Worm (Caenorhabditis elegans) whole organism, late embryonic: ENCODE results near the gene mrp-3.
A peak's percentile ranks its signal among the peaks of the same experiment; 100 is the strongest.

Experiments used
- F13H6.1 ChIP-seq: sonication (generic microtip); optimal IDR thresholded peaks from 2 replicates; lab custom pipeline; 2016; ENCODE audit warnings: missing genetic modification characterization, missing compliant biosample characterization
- K02D7.2 ChIP-seq: sonication (generic microtip); optimal IDR thresholded peaks from 2 replicates; lab custom pipeline; 2017; ENCODE audit warnings: mild to moderate bottlenecking, missing genetic modification characterization, missing compliant biosample characterization
- T23F11.4 ChIP-seq: fragments of 200-800 bp; sonication (Bioruptor generic); optimal IDR thresholded peaks from 2 replicates; lab custom pipeline; 2018; ENCODE audit warnings: mild to moderate bottlenecking, missing genetic modification characterization, missing compliant biosample characterization
- Y22D7AL.16 ChIP-seq: sonication (generic microtip); optimal IDR thresholded peaks from 2 replicates; lab custom pipeline; 2016; ENCODE audit warnings: missing genetic modification characterization, missing compliant biosample characterization
- ceh-14 ChIP-seq: sonication (generic microtip); optimal IDR thresholded peaks from 2 replicates; lab custom pipeline; 2016; ENCODE audit warnings: missing genotype, missing genetic modification characterization, missing compliant biosample characterization
- ceh-19 ChIP-seq: fragments of 200-800 bp; sonication (Bioruptor generic); optimal IDR thresholded peaks from 2 replicates; lab custom pipeline; 2018; ENCODE audit warnings: mild to moderate bottlenecking, missing genetic modification characterization, missing compliant biosample characterization
- ceh-22 ChIP-seq: sonication (generic microtip); optimal IDR thresholded peaks from 2 replicates; lab custom pipeline; 2017; ENCODE audit warnings: missing biosample characterization, missing genetic modification characterization
- ceh-34 ChIP-seq: sonication (generic microtip); optimal IDR thresholded peaks from 2 replicates; lab custom pipeline; 2016; ENCODE audit warnings: mild to moderate bottlenecking, missing genetic modification characterization, missing compliant biosample characterization
- ceh-45 ChIP-seq: fragments of 200-800 bp; sonication (Bioruptor generic); IDR thresholded peaks from 2 replicates; pipeline ENCODE4 v1.3.6; 2022; ENCODE audit warnings: missing genetic modification reagents, missing genetic modification characterization, missing compliant biosample characterization
- ceh-9 ChIP-seq: sonication (generic microtip); optimal IDR thresholded peaks from 2 replicates; lab custom pipeline; 2016; ENCODE audit warnings: mild to moderate bottlenecking, missing genetic modification characterization, inconsistent platforms, missing compliant biosample characterization
- che-1 ChIP-seq: sonication (generic microtip); optimal IDR thresholded peaks from 2 replicates; lab custom pipeline; 2016; ENCODE audit warnings: mild to moderate bottlenecking, missing genetic modification characterization, missing compliant biosample characterization
- dve-1 ChIP-seq: sonication (generic microtip); optimal IDR thresholded peaks from 2 replicates; lab custom pipeline; 2017; ENCODE audit warnings: antibody characterized with exemption, mild to moderate bottlenecking, missing genetic modification characterization, missing compliant biosample characterization
- elt-2 ChIP-seq: sonication (generic microtip); optimal IDR thresholded peaks from 2 replicates; lab custom pipeline; 2016; ENCODE audit warnings: missing genetic modification reagents, missing genetic modification characterization, missing compliant biosample characterization
- elt-4 ChIP-seq: sonication (generic microtip); optimal IDR thresholded peaks from 2 replicates; lab custom pipeline; 2016; ENCODE audit warnings: missing genetic modification characterization, missing compliant biosample characterization
- eyg-1 ChIP-seq: sonication (generic microtip); optimal IDR thresholded peaks from 2 replicates; lab custom pipeline; 2016; ENCODE audit warnings: missing genotype, missing genetic modification characterization, missing compliant biosample characterization
- fkh-10 ChIP-seq: fragments of 150-350 bp; optimal IDR thresholded peaks from 2 replicates; lab custom pipeline; 2014; ENCODE audit warnings: missing biosample characterization, missing genetic modification reagents, missing genetic modification characterization
- fkh-6 ChIP-seq: sonication (generic microtip); optimal IDR thresholded peaks from 2 replicates; lab custom pipeline; 2016; ENCODE audit warnings: missing genetic modification characterization, missing compliant biosample characterization
- gmeb-2 ChIP-seq: sonication (generic microtip); optimal IDR thresholded peaks from 2 replicates; lab custom pipeline; 2016; ENCODE audit warnings: missing genetic modification characterization, inconsistent platforms, missing compliant biosample characterization
- hlh-13 ChIP-seq: fragments of 200-800 bp; sonication (Bioruptor generic); optimal IDR thresholded peaks from 2 replicates; lab custom pipeline; 2018; ENCODE audit warnings: mild to moderate bottlenecking, missing genetic modification characterization, missing compliant biosample characterization
- hlh-30 ChIP-seq: sonication (generic microtip); optimal IDR thresholded peaks from 2 replicates; lab custom pipeline; 2017; ENCODE audit warnings: antibody characterized with exemption, missing genetic modification characterization, missing compliant biosample characterization; ENCODE audit not compliant: insufficient read depth
- hlh-6 ChIP-seq: sonication (generic microtip); optimal IDR thresholded peaks from 2 replicates; lab custom pipeline; 2016; ENCODE audit warnings: missing genotype, missing genetic modification characterization, missing compliant biosample characterization
- hlh-8 ChIP-seq: sonication (generic microtip); optimal IDR thresholded peaks from 2 replicates; lab custom pipeline; 2016; ENCODE audit warnings: missing genotype, missing genetic modification characterization, missing compliant biosample characterization
- lim-6 ChIP-seq: sonication (generic microtip); optimal IDR thresholded peaks from 2 replicates; lab custom pipeline; 2016; ENCODE audit warnings: missing genetic modification characterization, missing compliant biosample characterization
- mec-3 ChIP-seq: sonication (generic microtip); optimal IDR thresholded peaks from 2 replicates; lab custom pipeline; 2016; ENCODE audit warnings: borderline replicate concordance, missing genetic modification characterization, missing compliant biosample characterization
- nfya-1 ChIP-seq: sonication (generic microtip); optimal IDR thresholded peaks from 2 replicates; lab custom pipeline; 2017; ENCODE audit warnings: missing genetic modification characterization, mild to moderate bottlenecking, missing compliant biosample characterization, antibody characterized with exemption, moderate library complexity
- nhr-232 ChIP-seq: sonication (generic microtip); optimal IDR thresholded peaks from 2 replicates; lab custom pipeline; 2016; ENCODE audit warnings: missing genetic modification characterization, missing compliant biosample characterization
- npax-4 ChIP-seq: sonication (generic microtip); optimal IDR thresholded peaks from 2 replicates; lab custom pipeline; 2016; ENCODE audit warnings: missing genetic modification characterization, missing compliant biosample characterization
- odd-2 ChIP-seq: sonication (generic microtip); optimal IDR thresholded peaks from 2 replicates; lab custom pipeline; 2017; ENCODE audit warnings: antibody characterized with exemption, mild to moderate bottlenecking, missing genetic modification characterization, missing compliant biosample characterization
- pax-1 ChIP-seq: fragments of 150-350 bp; optimal IDR thresholded peaks from 2 replicates; lab custom pipeline; 2014; ENCODE audit warnings: missing biosample characterization, missing genetic modification characterization
- pha-4 ChIP-seq: fragments of 150-350 bp; optimal IDR thresholded peaks from 2 replicates; lab custom pipeline; 2018; ENCODE audit warnings: missing biosample characterization, missing genetic modification reagents, missing genetic modification characterization
- pqm-1 ChIP-seq: sonication (generic microtip); optimal IDR thresholded peaks from 2 replicates; lab custom pipeline; 2016; ENCODE audit warnings: missing genetic modification characterization, missing compliant biosample characterization
- rnt-1 ChIP-seq: sonication (generic microtip); optimal IDR thresholded peaks from 2 replicates; lab custom pipeline; 2016; ENCODE audit warnings: missing genetic modification characterization, missing compliant biosample characterization
- sdc-2 ChIP-seq: sonication (generic microtip); optimal IDR thresholded peaks from 2 replicates; lab custom pipeline; 2016; ENCODE audit warnings: missing genotype, missing genetic modification characterization, missing compliant biosample characterization
- sox-2 ChIP-seq: fragments of 200-800 bp; sonication (Bioruptor generic); IDR thresholded peaks from 2 replicates; pipeline ENCODE4 v1.3.6; 2022; ENCODE audit warnings: missing genetic modification reagents, missing genetic modification characterization, missing compliant biosample characterization
- sox-4 ChIP-seq: sonication (generic microtip); optimal IDR thresholded peaks from 2 replicates; lab custom pipeline; 2017; ENCODE audit warnings: mild to moderate bottlenecking, missing genetic modification characterization, inconsistent platforms, missing compliant biosample characterization
- syd-9 ChIP-seq: sonication (generic microtip); optimal IDR thresholded peaks from 2 replicates; lab custom pipeline; 2016; ENCODE audit warnings: mild to moderate bottlenecking, missing genetic modification characterization, moderate library complexity, missing compliant biosample characterization
- ttx-3 ChIP-seq: sonication (generic microtip); optimal IDR thresholded peaks from 2 replicates; lab custom pipeline; 2016; ENCODE audit warnings: missing genetic modification reagents, missing genetic modification characterization, missing compliant biosample characterization
- unc-42 ChIP-seq: sonication (generic microtip); optimal IDR thresholded peaks from 2 replicates; lab custom pipeline; 2016; ENCODE audit warnings: missing genotype, missing genetic modification characterization, missing compliant biosample characterization
- unc-55 ChIP-seq: sonication (generic microtip); optimal IDR thresholded peaks from 2 replicates; lab custom pipeline; 2017; ENCODE audit warnings: missing biosample characterization, missing genetic modification reagents, missing genetic modification characterization

The mrp-3 gene

ce11 chrX:15953611-15954010 lies 14.5 kb upstream of the mrp-3 start:
- TF ChIP-seq gmeb-2 (tag; lab: Kevin White, UChicago) = no peak
- no peak for TF ChIP-seq Y22D7AL.16
- no peak for TF ChIP-seq unc-55 (GFP tag; lab: Kevin White, UChicago)
- TF ChIP-seq sox-2 (GFP tag; lab: Robert Waterston, UW) = no peak
- TF ChIP-seq hlh-8 = no peak

ce11 chrX:15953086-15953485 lies 14.0 kb upstream of the mrp-3 start:
- TF ChIP-seq gmeb-2 (tag; lab: Kevin White, UChicago) (no peak), ceh-34 (no peak), pha-4 (tag; lab: Kevin White, UChicago) (no peak), ceh-9 (tag; lab: Kevin White, UChicago) (no peak), odd-2 (tag; lab: Kevin White, UChicago) (no peak), hlh-30 (tag; lab: Kevin White, UChicago) (no peak), pqm-1 (no peak), lim-6 (tag; lab: Kevin White, UChicago) (no peak)
- TF ChIP-seq, all 69 proteins: peak for 0

ce11 chrX:15951194-15951593 lies 12.1 kb upstream of the mrp-3 start, which contains the start of gene col-186:
Gene col-186 (plus strand): TSS chrX:15951494.
- TF ChIP-seq rnt-1 (tag; lab: Kevin White, UChicago) (no peak), hlh-6 (tag; lab: Kevin White, UChicago) (no peak), ceh-45 (GFP tag; lab: Robert Waterston, UW) (no peak), hlh-30 (tag; lab: Kevin White, UChicago) (no peak), nfya-1 (tag; lab: Kevin White, UChicago) (no peak), fkh-10 (GFP tag; lab: Kevin White, UChicago) (no peak), hlh-8 (no peak), fkh-6 (tag; lab: Kevin White, UChicago) (no peak), lim-6 (tag; lab: Kevin White, UChicago) (no peak), nhr-232 (tag; lab: Kevin White, UChicago) (no peak), ceh-22 (tag; lab: Kevin White, UChicago) (no peak), pax-1 (tag; lab: Kevin White, UChicago) (no peak), odd-2 (tag; lab: Kevin White, UChicago) (no peak), eyg-1 (no peak), che-1 (tag; lab: Kevin White, UChicago) (no peak), Y22D7AL.16 (no peak), gmeb-2 (tag; lab: Kevin White, UChicago) (no peak), dve-1 (no peak), sdc-2 (no peak)

ce11 chrX:15945806-15946205 lies 6.7 kb upstream of the mrp-3 start:
- TF ChIP-seq mec-3 (tag; lab: Kevin White, UChicago) (peak; percentile 12), F13H6.1 (no peak), nfya-1 (tag; lab: Kevin White, UChicago) (no peak), ttx-3 (tag; lab: Kevin White, UChicago) (no peak), hlh-13 (no peak), unc-42 (tag; lab: Kevin White, UChicago) (no peak)

DNA sequence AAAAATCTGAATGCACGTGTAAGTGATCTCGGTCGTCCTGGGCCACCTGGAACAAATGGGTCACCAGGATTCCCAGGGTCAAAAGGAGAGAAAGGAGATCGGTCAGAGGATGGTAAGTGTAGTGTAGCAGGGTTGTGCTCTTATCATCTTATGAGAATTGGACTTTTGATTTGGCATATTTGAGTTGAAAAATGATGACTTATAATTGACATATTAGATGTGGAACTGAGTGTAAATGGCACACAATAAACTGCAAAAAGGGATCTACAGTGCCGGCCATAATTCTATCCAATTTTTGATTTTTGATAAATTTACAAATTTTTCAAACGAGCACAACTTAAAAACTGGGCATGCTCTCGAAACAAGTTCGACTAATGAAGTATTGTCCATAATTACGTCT lies 5.1 kb upstream of the mrp-3 start:
- TF ChIP-seq fkh-6 (tag; lab: Kevin White, UChicago) = no peak
- no peak for TF ChIP-seq ceh-14 (tag; lab: Kevin White, UChicago)
- TF ChIP-seq pqm-1 = no peak
- TF ChIP-seq Y22D7AL.16 = no peak
- no peak for TF ChIP-seq gmeb-2 (tag; lab: Kevin White, UChicago)
- TF ChIP-seq lim-6 (tag; lab: Kevin White, UChicago) = no peak
- TF ChIP-seq ceh-19 (GFP tag; lab: Kevin White, UChicago) = no peak
- TF ChIP-seq eyg-1 = no peak
- TF ChIP-seq elt-4 (tag; lab: Kevin White, UChicago) = no peak
- no peak for TF ChIP-seq hlh-13
- no peak for TF ChIP-seq sox-4 (tag; lab: Kevin White, UChicago)
- no peak for TF ChIP-seq elt-2 (tag; lab: Kevin White, UChicago)
- TF ChIP-seq T23F11.4 (GFP tag; lab: Kevin White, UChicago) = no peak
- TF ChIP-seq npax-4 (tag; lab: Kevin White, UChicago) = no peak
- TF ChIP-seq syd-9 (tag; lab: Kevin White, UChicago) = no peak
- TF ChIP-seq nhr-232 (tag; lab: Kevin White, UChicago) = no peak
- TF ChIP-seq K02D7.2 = no peak
